Worm (Caenorhabditis elegans) whole organism, L2 larva: ENCODE data around the gene clec-34.

Experiments
- C34F6.9 ChIP-seq: fragments of 150-350 bp; optimal IDR thresholded peaks from 2 replicates; lab custom pipeline; 2014; ENCODE audit warnings: missing biosample characterization, missing genetic modification characterization
- R02D3.7 ChIP-seq: fragments of 150-350 bp; optimal IDR thresholded peaks from 2 replicates; lab custom pipeline; 2014; ENCODE audit warnings: missing biosample characterization, missing genetic modification characterization
- Y55F3AM.14 ChIP-seq: fragments of 200-800 bp; sonication (Bioruptor generic); optimal IDR thresholded peaks from 2 replicates; lab custom pipeline; 2018; ENCODE audit warnings: mild to moderate bottlenecking, missing genetic modification characterization, missing compliant biosample characterization
- ZK546.5 ChIP-seq: sonication (generic microtip); optimal IDR thresholded peaks from 2 replicates; lab custom pipeline; 2017; ENCODE audit warnings: missing biosample characterization, missing genetic modification characterization
- alr-1 ChIP-seq: fragments of 150-350 bp; optimal IDR thresholded peaks from 2 replicates; lab custom pipeline; 2014; ENCODE audit warnings: missing biosample characterization, missing genetic modification characterization
- ama-1 ChIP-seq: fragments of 150-350 bp; optimal IDR thresholded peaks from 2 replicates; lab custom pipeline; 2018; ENCODE audit warnings: inconsistent platforms
- ceh-82 ChIP-seq: fragments of 150-350 bp; optimal IDR thresholded peaks from 2 replicates; lab custom pipeline; 2014; ENCODE audit warnings: missing biosample characterization, missing genetic modification characterization
- crh-2 ChIP-seq: sonication (generic microtip); optimal IDR thresholded peaks from 2 replicates; lab custom pipeline; 2017; ENCODE audit warnings: missing biosample characterization, missing genetic modification characterization
- dmd-4 ChIP-seq: sonication (generic microtip); optimal IDR thresholded peaks from 2 replicates; lab custom pipeline; 2017; ENCODE audit warnings: missing biosample characterization, missing genetic modification characterization
- elt-1 ChIP-seq: fragments of 150-350 bp; optimal IDR thresholded peaks from 2 replicates; lab custom pipeline; 2014; ENCODE audit warnings: missing biosample characterization, missing genetic modification characterization
- fos-1 ChIP-seq: fragments of 150-350 bp; optimal IDR thresholded peaks from 2 replicates; lab custom pipeline; 2014; ENCODE audit warnings: missing biosample characterization, missing genetic modification characterization
- gmeb-1 ChIP-seq: fragments of 150-350 bp; optimal IDR thresholded peaks from 2 replicates; lab custom pipeline; 2014; ENCODE audit warnings: missing biosample characterization, missing genetic modification characterization
- lin-11 ChIP-seq: fragments of 150-350 bp; sonication (generic microtip); optimal IDR thresholded peaks from 2 replicates; lab custom pipeline; 2014; ENCODE audit warnings: missing biosample characterization, missing genetic modification characterization, inconsistent platforms, mixed read lengths
- lin-13 ChIP-seq: fragments of 150-350 bp; optimal IDR thresholded peaks from 2 replicates; lab custom pipeline; 2014; ENCODE audit warnings: missing biosample characterization, missing genetic modification reagents, missing genetic modification characterization
- lin-39 ChIP-seq: fragments of 150-350 bp; optimal IDR thresholded peaks from 2 replicates; lab custom pipeline; 2014; ENCODE audit warnings: missing biosample characterization, missing genetic modification reagents, missing genetic modification characterization
- lsy-2 ChIP-seq, 2 experiments: fragments of 150-350 bp in 1 of 2; sonication (generic microtip) in 1 of 2; optimal IDR thresholded peaks; 2 replicates each; lab custom pipeline; 2014 to 2017; ENCODE audit warnings: missing biosample characterization in 2 of 2, missing genetic modification characterization in 2 of 2
- mbf-1 ChIP-seq: sonication (generic microtip); optimal IDR thresholded peaks from 2 replicates; lab custom pipeline; 2017; ENCODE audit warnings: missing biosample characterization, missing genetic modification characterization
- mdl-1 ChIP-seq, 2 experiments: fragments of 150-350 bp in 1 of 2; sonication (generic microtip) in 1 of 2; optimal IDR thresholded peaks; 2 replicates each; lab custom pipeline; 2017; ENCODE audit warnings: missing biosample characterization in 2 of 2, missing genetic modification characterization in 2 of 2
- nhr-10 ChIP-seq: sonication (generic microtip); optimal IDR thresholded peaks from 2 replicates; lab custom pipeline; 2017; ENCODE audit warnings: missing biosample characterization, missing genetic modification characterization
- nhr-11 ChIP-seq: fragments of 150-350 bp; optimal IDR thresholded peaks from 2 replicates; lab custom pipeline; 2014; ENCODE audit warnings: missing biosample characterization, missing genetic modification characterization
- nhr-129 ChIP-seq: fragments of 150-350 bp; optimal IDR thresholded peaks from 2 replicates; lab custom pipeline; 2014; ENCODE audit warnings: missing biosample characterization, missing genetic modification characterization
- nhr-21 ChIP-seq: fragments of 150-350 bp; optimal IDR thresholded peaks from 2 replicates; lab custom pipeline; 2014; ENCODE audit warnings: missing biosample characterization, missing genetic modification characterization
- nhr-23 ChIP-seq: fragments of 150-350 bp; optimal IDR thresholded peaks from 2 replicates; lab custom pipeline; 2014; ENCODE audit warnings: missing biosample characterization, missing genetic modification reagents, missing genetic modification characterization
- nhr-25 ChIP-seq: fragments of 150-350 bp; sonication (generic microtip); optimal IDR thresholded peaks from 3 replicates; lab custom pipeline; 2014; ENCODE audit warnings: missing biosample characterization, missing genetic modification characterization
- nhr-6 ChIP-seq: fragments of 150-350 bp; optimal IDR thresholded peaks from 2 replicates; lab custom pipeline; 2014; ENCODE audit warnings: missing biosample characterization, missing genetic modification characterization
- peb-1 ChIP-seq: fragments of 150-350 bp; optimal IDR thresholded peaks from 2 replicates; lab custom pipeline; 2014; ENCODE audit warnings: missing biosample characterization, missing genetic modification characterization
- skn-1 ChIP-seq: sonication (generic microtip); optimal IDR thresholded peaks from 2 replicates; lab custom pipeline; 2017; ENCODE audit warnings: missing biosample characterization, missing genetic modification characterization
- sma-3 ChIP-seq: sonication (generic microtip); optimal IDR thresholded peaks from 2 replicates; lab custom pipeline; 2016; ENCODE audit warnings: missing genetic modification reagents, missing genetic modification characterization, missing compliant biosample characterization
- sma-9 ChIP-seq, 2 experiments: fragments of 150-350 bp in 1 of 2; sonication (generic microtip) in 1 of 2; optimal IDR thresholded peaks; 2 replicates each; lab custom pipeline; 2014 to 2016; ENCODE audit warnings: missing genetic modification characterization in 2 of 2, mild to moderate bottlenecking in 1 of 2, missing biosample characterization in 1 of 2, missing compliant biosample characterization in 1 of 2, missing genetic modification reagents in 1 of 2, moderate library complexity in 1 of 2
- snpc-4 ChIP-seq: fragments of 150-350 bp; optimal IDR thresholded peaks from 2 replicates; lab custom pipeline; 2014; ENCODE audit warnings: missing biosample characterization, missing genetic modification characterization
- unc-55 ChIP-seq: fragments of 150-350 bp; sonication (generic microtip); optimal IDR thresholded peaks from 3 replicates; lab custom pipeline; 2014; ENCODE audit warnings: missing biosample characterization, missing genetic modification reagents, missing genetic modification characterization
- unc-62 ChIP-seq: fragments of 150-350 bp; optimal IDR thresholded peaks from 2 replicates; lab custom pipeline; 2014; ENCODE audit warnings: missing biosample characterization, missing genetic modification reagents, missing genetic modification characterization
- zag-1 ChIP-seq: fragments of 150-350 bp; optimal IDR thresholded peaks from 2 replicates; lab custom pipeline; 2014; ENCODE audit warnings: missing biosample characterization, missing genetic modification characterization
- ztf-11 ChIP-seq: sonication (generic microtip); optimal IDR thresholded peaks from 2 replicates; lab custom pipeline; 2017; ENCODE audit warnings: missing biosample characterization, missing genetic modification characterization
- ztf-4 ChIP-seq: fragments of 150-350 bp; optimal IDR thresholded peaks from 2 replicates; lab custom pipeline; 2014; ENCODE audit warnings: missing biosample characterization, missing genetic modification characterization

The clec-34 gene

DNA sequence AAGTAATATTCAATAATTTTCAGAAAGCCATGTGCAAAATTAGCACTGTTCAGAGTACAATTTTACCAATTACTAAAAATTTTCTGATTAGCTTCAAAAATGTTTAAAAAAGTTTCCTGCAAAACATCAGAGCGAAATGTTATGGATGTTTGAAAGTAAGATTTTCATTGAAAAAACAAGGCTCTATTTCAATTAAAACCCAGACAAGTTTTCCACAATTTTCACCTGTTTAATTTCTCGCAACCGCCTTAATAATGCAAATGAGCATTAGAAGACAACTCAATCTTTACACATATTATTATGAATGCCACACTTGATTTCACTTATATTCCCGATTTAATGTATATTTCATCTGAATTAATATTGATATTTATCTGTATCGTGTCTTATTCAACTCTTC lies 41.0 kb upstream of the clec-34 start, which contains the start of gene srz-101:
Gene srz-101 (plus strand): TSS at position 301 of the 400 bp plus-strand sequence.
- no peak for TF ChIP-seq gmeb-1 (tag; lab: Kevin White, UChicago)
- TF ChIP-seq zag-1 (tag; lab: Kevin White, UChicago) = no peak
- no peak for TF ChIP-seq sma-9 (GFP tag; optimal IDR thresholded peaks at IDR 0.05; lab: Kevin White, UChicago)
- no peak for TF ChIP-seq sma-9 (tag; optimal IDR thresholded peaks at IDR 0.05; lab: Kevin White, UChicago)
- no peak for TF ChIP-seq ztf-4 (tag; lab: Kevin White, UChicago)

ce11 chrV:16695499-16695898 lies 40.1 kb upstream of the clec-34 start:
- TF ChIP-seq mdl-1 (tag; optimal IDR thresholded peaks at IDR 0.05; lab: Kevin White, UChicago) = no peak

DNA sequence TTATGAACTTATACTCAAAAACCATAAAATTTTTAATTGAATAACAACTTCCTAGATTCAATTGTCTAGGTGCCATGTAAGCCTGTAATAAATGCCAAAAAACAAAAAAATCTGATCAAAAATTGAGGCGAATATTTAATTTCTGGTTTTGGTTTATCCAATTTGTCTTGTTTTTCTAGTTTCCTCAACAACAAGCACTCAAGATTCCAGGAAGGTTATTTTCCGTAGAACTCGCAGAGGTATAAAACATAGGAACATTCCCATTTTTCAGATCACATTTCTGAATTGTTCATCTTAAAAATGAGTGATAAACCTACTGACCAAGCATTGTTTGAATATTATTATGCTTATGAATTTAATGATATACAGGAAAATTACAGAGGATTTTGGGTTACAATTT lies 38.4 kb upstream of the clec-34 start, which contains the start of gene srw-41:
Gene srw-41 (plus strand): TSS at position 301 of the 400 bp plus-strand sequence.
- TF ChIP-seq peb-1 (tag; lab: Kevin White, UChicago) = no peak

DNA sequence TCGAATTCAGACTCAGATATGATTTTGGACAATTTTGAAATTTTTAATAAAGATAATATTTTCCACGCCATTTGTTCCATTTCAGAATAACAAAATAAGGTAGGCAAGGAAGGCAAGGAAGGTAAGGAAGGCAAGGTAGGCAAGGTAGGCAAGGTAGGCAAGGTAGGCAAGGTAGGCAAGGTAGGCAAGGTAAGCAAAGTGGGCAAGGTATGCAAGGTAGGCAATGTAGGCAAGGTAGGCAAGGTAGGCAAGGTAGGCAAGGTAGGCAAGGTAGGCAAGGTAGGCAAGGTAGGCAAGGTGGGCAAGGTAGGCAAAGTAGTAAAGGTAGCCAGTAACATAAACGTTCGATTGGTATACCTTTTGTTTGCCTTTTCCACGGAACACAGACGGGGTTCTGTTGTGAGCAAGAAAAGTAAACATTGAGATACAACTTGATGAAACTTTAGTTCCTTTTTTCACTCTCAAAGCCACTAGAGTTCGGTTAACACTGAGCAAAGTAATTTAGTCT lies 35.8 kb upstream of the clec-34 start, which contains the start of gene Y70C5C.1:
Gene Y70C5C.1 (plus strand): TSS at position 458 of the 508 bp plus-strand sequence.
- TF ChIP-seq ZK546.5 (tag; lab: Kevin White, UChicago) = no peak
- TF ChIP-seq nhr-10 (tag; lab: Kevin White, UChicago) = no peak
- TF ChIP-seq unc-62 = no peak
- TF ChIP-seq sma-3 (GFP tag; lab: Kevin White, UChicago) = no peak
- no peak for TF ChIP-seq unc-55 (GFP tag; lab: Kevin White, UChicago)
- no peak for TF ChIP-seq mbf-1
- no peak for TF ChIP-seq lin-13 (GFP tag; lab: Kevin White, UChicago)
- TF ChIP-seq R02D3.7 (tag; lab: Kevin White, UChicago) = no peak
- no peak for TF ChIP-seq nhr-21 (tag; lab: Kevin White, UChicago)
- TF ChIP-seq fos-1 (tag; lab: Kevin White, UChicago) = no peak
- no peak for TF ChIP-seq ama-1 (lab: Kevin White, UChicago)
- TF ChIP-seq alr-1 (tag; lab: Kevin White, UChicago) = no peak
- TF ChIP-seq ceh-82 = no peak
- TF ChIP-seq lin-39 (tag; lab: Kevin White, UChicago) = no peak
- no peak for TF ChIP-seq nhr-6 (tag; lab: Kevin White, UChicago)

ce11 chrV:16706549-16706948 lies 29.0 kb upstream of the clec-34 start, which contains the start of gene clec-9:
clec-9 (minus strand) TSS chrV:16706649.
- no peak for TF ChIP-seq C34F6.9 (tag; lab: Kevin White, UChicago)
- no peak for TF ChIP-seq snpc-4
- no peak for TF ChIP-seq nhr-129
- no peak for TF ChIP-seq peb-1 (tag; lab: Kevin White, UChicago)
- no peak for TF ChIP-seq lin-13 (GFP tag; lab: Kevin White, UChicago)
- TF ChIP-seq nhr-11 = no peak
- no peak for TF ChIP-seq nhr-10 (tag; lab: Kevin White, UChicago)
- no peak for TF ChIP-seq elt-1 (tag; lab: Kevin White, UChicago)
- no peak for TF ChIP-seq fos-1 (tag; lab: Kevin White, UChicago)
- TF ChIP-seq unc-55 (GFP tag; lab: Kevin White, UChicago) = no peak
- TF ChIP-seq dmd-4 (tag; lab: Kevin White, UChicago) = no peak
- TF ChIP-seq sma-3 (GFP tag; lab: Kevin White, UChicago) = no peak

DNA sequence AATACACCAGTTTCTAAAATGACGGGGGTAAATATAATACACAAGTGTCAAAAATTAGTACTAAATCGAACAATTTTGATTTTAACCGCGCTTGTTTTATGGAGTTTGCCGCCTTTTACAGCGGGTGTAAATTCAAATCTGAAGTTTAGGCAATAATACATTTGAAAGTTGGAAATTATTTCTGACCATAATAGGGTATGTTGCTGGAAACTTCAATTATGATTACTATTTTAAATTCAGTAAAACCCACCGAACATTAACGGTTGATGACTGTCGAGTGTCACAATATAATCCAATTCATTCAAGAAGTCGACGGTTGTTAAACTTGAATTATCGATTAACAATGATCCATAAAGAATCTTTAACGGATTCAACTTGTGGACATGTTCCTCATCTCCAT lies 21.8 kb upstream of the clec-34 start:
- no peak for TF ChIP-seq gmeb-1 (tag; lab: Kevin White, UChicago)
- no peak for TF ChIP-seq R02D3.7 (tag; lab: Kevin White, UChicago)
- no peak for TF ChIP-seq lsy-2 (tag; optimal IDR thresholded peaks at IDR 0.05; lab: Kevin White, UChicago)
- TF ChIP-seq ZK546.5 (tag; lab: Kevin White, UChicago) = no peak
- no peak for TF ChIP-seq crh-2 (tag; lab: Kevin White, UChicago)
- TF ChIP-seq dmd-4 (tag; lab: Kevin White, UChicago) = no peak
- no peak for TF ChIP-seq lin-11 (tag; lab: Kevin White, UChicago)
- no peak for TF ChIP-seq alr-1 (tag; lab: Kevin White, UChicago)
- TF ChIP-seq elt-1 (tag; lab: Kevin White, UChicago) = no peak
- no peak for TF ChIP-seq ztf-11 (tag; lab: Kevin White, UChicago)
- TF ChIP-seq skn-1 (tag; lab: Kevin White, UChicago) = no peak
- TF ChIP-seq Y55F3AM.14 = no peak
- no peak for TF ChIP-seq lin-39 (tag; lab: Kevin White, UChicago)
- TF ChIP-seq nhr-23 (tag; lab: Kevin White, UChicago) = no peak
- no peak for TF ChIP-seq nhr-25 (tag; lab: Kevin White, UChicago)
- no peak for TF ChIP-seq ceh-82
- TF ChIP-seq nhr-10 (tag; lab: Kevin White, UChicago) = no peak
- TF ChIP-seq peb-1 (tag; lab: Kevin White, UChicago) = no peak
- TF ChIP-seq, all 48 proteins: peak for 0
